Fruit fly (Drosophila melanogaster) whole organism, adult: ENCODE measurements around the gene Pvr.

Source experiments
- CG12768 ChIP-seq: fragments of 200-800 bp; sonication (Bioruptor generic); optimal IDR thresholded peaks from 2 replicates; lab custom pipeline; 2017; ENCODE audit warnings: missing biosample characterization, missing genetic modification characterization, mild to moderate bottlenecking, moderate library complexity, missing genetic modification reagents
- CG33017 ChIP-seq: fragments of 200-800 bp; sonication (Bioruptor generic); optimal IDR thresholded peaks from 2 replicates; lab custom pipeline; 2018; ENCODE audit warnings: missing biosample characterization, mild to moderate bottlenecking, missing genetic modification characterization, moderate library complexity
- CG5204 ChIP-seq: fragments of 200-800 bp; sonication (Bioruptor generic); optimal IDR thresholded peaks from 2 replicates; lab custom pipeline; 2016; ENCODE audit warnings: missing biosample characterization, missing genetic modification characterization
- Hr96 ChIP-seq: fragments of 200-800 bp; sonication (Bioruptor generic); optimal IDR thresholded peaks from 2 replicates; lab custom pipeline; 2016; ENCODE audit warnings: missing biosample characterization, missing genetic modification characterization
- cic ChIP-seq: fragments of 200-800 bp; sonication (Bioruptor generic); optimal IDR thresholded peaks from 2 replicates; lab custom pipeline; 2017; ENCODE audit warnings: missing biosample characterization, mild to moderate bottlenecking, missing genetic modification characterization, moderate library complexity
- kay ChIP-seq: fragments of 200-800 bp; sonication (Bioruptor generic); peaks from one replicate; lab custom pipeline; 2016; ENCODE audit warnings: missing biosample characterization, missing genetic modification characterization, borderline replicate concordance
- ovo ChIP-seq: fragments of 200-800 bp; sonication (Bioruptor generic); optimal IDR thresholded peaks from 2 replicates; lab custom pipeline; 2016; ENCODE audit warnings: missing biosample characterization, missing genetic modification characterization
- pad ChIP-seq: fragments of 200-800 bp; sonication (Bioruptor generic); optimal IDR thresholded peaks from 3 replicates; lab custom pipeline; 2017; ENCODE audit warnings: missing biosample characterization, missing genetic modification characterization, mild to moderate bottlenecking, moderate library complexity, missing genetic modification reagents

DNA sequence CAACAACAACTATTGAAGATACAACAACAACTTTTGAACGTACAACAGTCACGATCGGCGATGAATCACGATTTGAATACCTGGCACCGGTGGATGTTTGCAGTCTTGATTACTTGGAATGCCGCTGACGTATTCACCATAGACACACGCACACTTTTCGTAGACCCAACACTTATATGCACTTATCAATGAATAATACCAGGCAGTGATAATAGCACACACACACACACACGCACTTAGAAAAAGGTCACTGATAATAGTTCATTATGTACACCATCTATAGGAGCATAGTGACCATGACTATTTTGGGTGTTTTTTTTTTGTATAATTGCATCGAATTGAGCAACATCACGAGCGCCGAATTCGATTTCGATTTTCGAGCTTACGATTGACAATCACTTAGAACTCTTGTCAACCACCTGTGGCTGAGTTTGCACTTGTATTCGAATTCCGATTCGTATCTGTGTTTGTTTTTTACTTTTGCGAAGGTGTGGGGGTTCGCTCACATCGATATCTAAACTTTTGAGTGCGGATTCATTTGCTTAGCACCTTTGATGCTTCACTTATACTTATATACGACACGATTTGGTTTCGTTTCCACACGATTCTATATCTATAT, 537 bp downstream of the Pvr start:
- TF ChIP-seq kay (GFP tag; lab: Kevin White, UChicago) (peak; percentile 88), CG12768 (peak; percentile 57), pad (GFP tag; lab: Kevin White, UChicago) (no peak), cic (peak; percentile 67), CG5204 (no peak), CG33017 (tag; lab: Kevin White, UChicago) (no peak), Hr96 (GFP tag; lab: Kevin White, UChicago) (no peak), ovo (GFP tag; lab: Kevin White, UChicago) (no peak)
